Fruit fly (Drosophila melanogaster): ENCODE results near the gene CG13082.

The CG13082 gene

DNA sequence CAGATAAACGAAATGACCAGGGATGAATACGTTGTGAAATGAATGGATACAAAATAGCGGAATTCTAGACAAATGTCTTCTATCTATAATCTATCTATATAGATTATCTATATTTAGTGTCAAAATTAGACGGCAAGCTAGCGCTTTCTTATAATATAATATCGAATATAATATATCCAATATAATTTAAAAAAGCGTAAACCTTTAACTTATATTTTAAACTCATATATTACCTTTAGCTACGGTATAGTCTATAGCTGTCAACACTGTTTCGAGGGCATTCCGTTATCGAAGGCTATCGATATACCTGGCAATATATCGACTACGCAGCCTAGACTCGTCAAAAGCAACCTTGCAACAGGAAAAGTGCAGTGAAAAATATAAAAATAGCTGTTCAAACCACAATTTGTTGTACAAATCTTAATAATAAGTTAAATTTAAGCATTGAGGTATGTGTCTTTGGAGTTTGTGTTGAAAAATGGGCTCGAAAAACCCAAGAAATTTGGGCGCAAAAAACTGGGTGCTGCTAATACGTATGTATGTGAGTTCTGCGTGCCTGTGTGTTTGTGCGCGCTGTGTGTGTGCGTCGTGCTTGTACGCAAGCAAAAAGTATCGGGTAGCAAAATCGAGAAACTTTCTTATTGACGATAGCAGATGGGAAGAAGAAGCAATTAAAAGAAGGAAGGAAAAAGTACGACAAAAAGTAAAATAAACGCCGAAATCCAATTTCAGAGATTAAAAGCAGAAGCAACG is 45.1 kb upstream of the CG13082 start, which contains the start of the genes swm and Ctu2 (continued):
- TF ChIP-seq NC2α (GFP tag; optimal IDR thresholded peaks at IDR 0.05) = no peak
- no peak for TF ChIP-seq Doc2 (GFP tag; IDR thresholded peaks at IDR 0.05)
- no peak for TF ChIP-seq CG8765 (GFP tag; IDR thresholded peaks at IDR 0.05)
- no peak for TF ChIP-seq sr (GFP tag; IDR thresholded peaks at IDR 0.05)
- TF ChIP-seq CG1832 (GFP tag; optimal IDR thresholded peaks at IDR 0.05) = no peak
- peak; percentile 51 for TF ChIP-seq CG10147 (GFP tag; optimal IDR thresholded peaks at IDR 0.05)
- TF ChIP-seq MTF-1 (GFP tag; optimal IDR thresholded peaks at IDR 0.05; ENCODE audit: borderline replicate concordance) = no peak
- no peak for TF ChIP-seq CG8944 (GFP tag; optimal IDR thresholded peaks at IDR 0.05)
- TF ChIP-seq vfl (GFP tag; optimal IDR thresholded peaks at IDR 0.05) = peak; percentile 16
- TF ChIP-seq CG5180 (GFP tag; optimal IDR thresholded peaks at IDR 0.05) = no peak
- peak; percentile 36; the same call in 1 of the 3 replicates for TF ChIP-seq CG7963 (GFP tag; IDR thresholded peaks at IDR 0.05; ENCODE audit: partially characterized antibody)
- TF ChIP-seq ci (GFP tag; IDR thresholded peaks at IDR 0.05) = 0 out of 3 replicates have a peak, but pooled peaks have one; percentile 10
- peak in 1 of 2 experiments; percentile 51 for TF ChIP-seq insv (GFP tag; optimal IDR thresholded peaks at IDR 0.05)
- peak; percentile 36 for TF ChIP-seq CG12104 (GFP tag; optimal IDR thresholded peaks at IDR 0.05)
- peak; percentile 67 for TF ChIP-seq Abd-B (GFP tag; optimal IDR thresholded peaks at IDR 0.05)
- TF ChIP-seq CG4820 (GFP tag; optimal IDR thresholded peaks at IDR 0.05) = peak; percentile 38
- peak; percentile 12 for TF ChIP-seq CG6683 (GFP tag; optimal IDR thresholded peaks at IDR 0.05)
- TF ChIP-seq CG7357 (GFP tag; IDR thresholded peaks at IDR 0.05) = 0 out of 3 replicates have a peak, but pooled peaks have one; percentile 36
- TF ChIP-seq fd3F (GFP tag; optimal IDR thresholded peaks at IDR 0.05) = peak; percentile 72
- peak; percentile 13 for TF ChIP-seq Usf (GFP tag; optimal IDR thresholded peaks at IDR 0.05)
- no peak for TF ChIP-seq CTCF (GFP tag; optimal IDR thresholded peaks at IDR 0.05)
- TF ChIP-seq CG11560 (tag; IDR thresholded peaks at IDR 0.05) = peak; percentile 47; the same call in 2 of the 3 replicates
- peak; percentile 93 for TF ChIP-seq YL-1 (GFP tag; optimal IDR thresholded peaks at IDR 0.05)
- TF ChIP-seq CG34376 (GFP tag; optimal IDR thresholded peaks at IDR 0.05) = peak; percentile 19
- peak; percentile 54 for TF ChIP-seq Chrac-16 (GFP tag; optimal IDR thresholded peaks at IDR 0.05)
- peak; percentile 94 for TF ChIP-seq Sry-β (GFP tag; optimal IDR thresholded peaks at IDR 0.05)
- TF ChIP-seq gem (tag; optimal IDR thresholded peaks at IDR 0.05) = no peak
- peak; percentile 64 for TF ChIP-seq CG15601 (tag; optimal IDR thresholded peaks at IDR 0.05)
- peak; percentile 9 for TF ChIP-seq CrebB (tag; optimal IDR thresholded peaks at IDR 0.05)
- peak; percentile 20 for TF ChIP-seq dm (GFP tag; optimal IDR thresholded peaks at IDR 0.05)
- peak; percentile 7 for TF ChIP-seq zfh2 (GFP tag; optimal IDR thresholded peaks at IDR 0.05)
- no peak for TF ChIP-seq pb (GFP tag; optimal IDR thresholded peaks at IDR 0.05)
- TF ChIP-seq CG30403 (GFP tag; optimal IDR thresholded peaks at IDR 0.05) = peak; percentile 78
- peak; percentile 66 for TF ChIP-seq CG3847 (GFP tag; IDR thresholded peaks at IDR 0.05)
- no peak for TF ChIP-seq ttk (GFP tag; IDR thresholded peaks at IDR 0.05)
- TF ChIP-seq hth (optimal IDR thresholded peaks at IDR 0.05) = no peak
- TF ChIP-seq Doc3 (GFP tag; IDR thresholded peaks at IDR 0.05; ENCODE audit: partially characterized antibody) = peak; percentile 70
- peak; percentile 98 for TF ChIP-seq CG2116 (GFP tag; optimal IDR thresholded peaks at IDR 0.05)
- TF ChIP-seq CG15514 (GFP tag; optimal IDR thresholded peaks at IDR 0.05) = peak; percentile 44
- TF ChIP-seq chinmo (GFP tag; IDR thresholded peaks at IDR 0.05; ENCODE audit: partially characterized antibody) = 0 out of 4 replicates have a peak, but pooled peaks have one; percentile 80
- peak; percentile 72 for TF ChIP-seq Xrp1 (GFP tag; IDR thresholded peaks at IDR 0.05)
- TF ChIP-seq CG3995 (GFP tag; optimal IDR thresholded peaks at IDR 0.05) = peak; percentile 3
- TF ChIP-seq ab (GFP tag; optimal IDR thresholded peaks at IDR 0.05) = no peak
- no peak for TF ChIP-seq CG18476 (GFP tag; optimal IDR thresholded peaks at IDR 0.05)
- peak; percentile 81 for TF ChIP-seq CG2712 (tag; optimal IDR thresholded peaks at IDR 0.05)
- peak; percentile 48 for TF ChIP-seq pzg (GFP tag; optimal IDR thresholded peaks at IDR 0.05)
- TF ChIP-seq tup (GFP tag; optimal IDR thresholded peaks at IDR 0.05) = no peak
- peak; percentile 90 for TF ChIP-seq row (GFP tag; IDR thresholded peaks at IDR 0.05)
- peak; percentile 21 for TF ChIP-seq CG18011 (GFP tag; optimal IDR thresholded peaks at IDR 0.05)
